Fruit fly (Drosophila melanogaster) whole organism, embryonic: Measurements from ENCODE around the gene Pis.

Source experiments
- Atf3 ChIP-seq: fragments of 200-800 bp; sonication (Bioruptor generic); optimal IDR thresholded peaks from 3 replicates; lab custom pipeline; 2016; ENCODE audit warnings: missing biosample characterization, missing genetic modification characterization
- Atf6 ChIP-seq: fragments of 200-800 bp; sonication (Bioruptor generic); IDR thresholded peaks from 2 replicates; pipeline ENCODE4 v1.3.6; 2022; ENCODE audit warnings: missing biosample characterization, missing genetic modification characterization
- BEAF-32 ChIP-seq: fragments of 200-800 bp; sonication (Bioruptor generic); optimal IDR thresholded peaks from 3 replicates; lab custom pipeline; 2017; ENCODE audit warnings: missing biosample characterization, missing genetic modification characterization, mild to moderate bottlenecking, moderate library complexity, missing genetic modification reagents
- CG1233 ChIP-seq: fragments of 200-800 bp; sonication (Bioruptor generic); optimal IDR thresholded peaks from 4 replicates; lab custom pipeline; 2018; ENCODE audit warnings: missing biosample characterization, mild to moderate bottlenecking, missing genetic modification characterization
- CG14441 ChIP-seq: fragments of 200-800 bp; sonication (Bioruptor generic); IDR thresholded peaks from 2 replicates; pipeline ENCODE4 v1.3.6; 2022; ENCODE audit warnings: missing biosample characterization, missing genetic modification characterization
- CG14710 ChIP-seq: fragments of 200-800 bp; sonication (Bioruptor generic); optimal IDR thresholded peaks from 3 replicates; lab custom pipeline; 2019; ENCODE audit warnings: missing biosample characterization, mild to moderate bottlenecking, missing genetic modification characterization, moderate library complexity
- CG14965 ChIP-seq: fragments of 200-800 bp; sonication (Bioruptor generic); optimal IDR thresholded peaks from 2 replicates; lab custom pipeline; 2016; ENCODE audit warnings: missing biosample characterization, missing genetic modification characterization, borderline replicate concordance
- CG15269 ChIP-seq: fragments of 200-800 bp; sonication (Bioruptor generic); optimal IDR thresholded peaks from 2 replicates; lab custom pipeline; 2018; ENCODE audit warnings: missing biosample characterization, mild to moderate bottlenecking, missing genetic modification characterization, moderate library complexity
- CG1529 ChIP-seq: fragments of 200-800 bp; sonication (Bioruptor generic); optimal IDR thresholded peaks from 3 replicates; lab custom pipeline; 2018; ENCODE audit warnings: missing biosample characterization, missing genetic modification characterization
- CG15601 ChIP-seq: fragments of 200-800 bp; sonication (Bioruptor generic); optimal IDR thresholded peaks from 3 replicates; lab custom pipeline; 2019; ENCODE audit warnings: missing biosample characterization, mild to moderate bottlenecking, missing genetic modification characterization, moderate library complexity
- CG15696 ChIP-seq: fragments of 200-800 bp; sonication (Bioruptor generic); optimal IDR thresholded peaks from 2 replicates; lab custom pipeline; 2019; ENCODE audit warnings: missing biosample characterization, mild to moderate bottlenecking, missing genetic modification characterization, moderate library complexity
- CG17568 ChIP-seq: fragments of 200-800 bp; sonication (Bioruptor generic); optimal IDR thresholded peaks from 2 replicates; lab custom pipeline; 2018; ENCODE audit warnings: missing biosample characterization, mild to moderate bottlenecking, missing genetic modification characterization, moderate library complexity
- CG17829 ChIP-seq: fragments of 200-800 bp; optimal IDR thresholded peaks from 2 replicates; lab custom pipeline; 2019; ENCODE audit warnings: missing biosample characterization, mild to moderate bottlenecking, missing genetic modification characterization, moderate library complexity
- CG1792 ChIP-seq: fragments of 200-800 bp; sonication (Bioruptor generic); optimal IDR thresholded peaks from 2 replicates; lab custom pipeline; 2016; ENCODE audit warnings: missing biosample characterization, missing genetic modification characterization
- CG2120 ChIP-seq: fragments of 200-800 bp; sonication (Bioruptor generic); optimal IDR thresholded peaks from 3 replicates; lab custom pipeline; 2016; ENCODE audit warnings: missing biosample characterization, missing genetic modification characterization
- CG30431 ChIP-seq: fragments of 200-800 bp; sonication (Bioruptor generic); optimal IDR thresholded peaks from 2 replicates; lab custom pipeline; 2017; ENCODE audit warnings: missing biosample characterization, missing genetic modification characterization
- CG32772 ChIP-seq: fragments of 200-800 bp; sonication (Bioruptor generic); IDR thresholded peaks from 2 replicates; pipeline ENCODE4 v1.3.6; 2022; ENCODE audit warnings: missing biosample characterization, missing genetic modification characterization
- CG4424 ChIP-seq: fragments of 200-800 bp; sonication (Bioruptor generic); optimal IDR thresholded peaks from 3 replicates; lab custom pipeline; 2016; ENCODE audit warnings: missing biosample characterization, missing genetic modification characterization
- CG4707 ChIP-seq: fragments of 200-800 bp; sonication (Bioruptor generic); optimal IDR thresholded peaks from 2 replicates; lab custom pipeline; 2018; ENCODE audit warnings: missing biosample characterization, mild to moderate bottlenecking, missing genetic modification characterization, moderate library complexity
- CG6689 ChIP-seq: fragments of 200-800 bp; sonication (Bioruptor generic); IDR thresholded peaks from 2 replicates; pipeline ENCODE4 v1.3.6; 2022; ENCODE audit warnings: missing biosample characterization, missing genetic modification characterization
- CkIIα-i1 ChIP-seq: fragments of 200-800 bp; sonication (Bioruptor generic); IDR thresholded peaks from 2 replicates; pipeline ENCODE4 v1.3.6; 2022; ENCODE audit warnings: missing biosample characterization, missing genetic modification characterization
- CoRest ChIP-seq: fragments of 200-800 bp; sonication (Bioruptor generic); optimal IDR thresholded peaks from 3 replicates; lab custom pipeline; 2018; ENCODE audit warnings: missing biosample characterization, mild to moderate bottlenecking, missing genetic modification characterization, moderate library complexity
- CrebB ChIP-seq: fragments of 200-800 bp; sonication (Bioruptor generic); optimal IDR thresholded peaks from 3 replicates; lab custom pipeline; 2018; ENCODE audit warnings: missing biosample characterization, mild to moderate bottlenecking, missing genetic modification characterization
- Dbx ChIP-seq: fragments of 200-800 bp; sonication (Bioruptor generic); IDR thresholded peaks from 3 replicates; pipeline ENCODE4 v1.3.6; 2022; ENCODE audit warnings: missing biosample characterization, missing genetic modification characterization
- Drgx ChIP-seq: fragments of 200-800 bp; sonication (Bioruptor generic); IDR thresholded peaks from 2 replicates; pipeline ENCODE4 v1.3.6; 2022; ENCODE audit warnings: missing biosample characterization, missing genetic modification characterization
- Hmr ChIP-seq: fragments of 200-800 bp; sonication (Bioruptor generic); optimal IDR thresholded peaks from 3 replicates; lab custom pipeline; 2017; ENCODE audit warnings: mild to moderate bottlenecking, missing biosample characterization, missing genetic modification reagents, missing genetic modification characterization
- Hr51 ChIP-seq, 2 experiments: fragments of 200-800 bp; sonication (Bioruptor generic); optimal IDR thresholded peaks; 2 replicates in 1 of 2; 3 replicates in 1 of 2; lab custom pipeline; 2016 to 2018; ENCODE audit warnings: missing biosample characterization in 2 of 2, missing genetic modification characterization in 2 of 2, mild to moderate bottlenecking in 1 of 2, moderate library complexity in 1 of 2
- Hr78 ChIP-seq, 2 experiments: fragments of 200-800 bp in 1 of 2; fragments of >200 bp in 1 of 2; sonication (Bioruptor generic) in 1 of 2; optimal IDR thresholded peaks; 2 replicates each; lab custom pipeline; 2017 to 2019; ENCODE audit warnings: missing biosample characterization in 2 of 2, missing genetic modification characterization in 2 of 2, mild to moderate bottlenecking in 1 of 2, moderate library complexity in 1 of 2
- Jarid2 ChIP-seq: fragments of 200-800 bp; sonication (Bioruptor generic); optimal IDR thresholded peaks from 3 replicates; lab custom pipeline; 2017; ENCODE audit warnings: mild to moderate bottlenecking, missing biosample characterization, missing genetic modification reagents, missing genetic modification characterization
- MBD-R2 ChIP-seq: fragments of 200-800 bp; sonication (Bioruptor generic); IDR thresholded peaks from 2 replicates; pipeline ENCODE4 v1.3.6; 2022; ENCODE audit warnings: missing biosample characterization, missing genetic modification characterization
- MESR4 ChIP-seq: fragments of 200-800 bp; sonication (Bioruptor generic); optimal IDR thresholded peaks from 2 replicates; lab custom pipeline; 2018; ENCODE audit warnings: missing biosample characterization, mild to moderate bottlenecking, missing genetic modification characterization, moderate library complexity
- Mad ChIP-seq: fragments of 200-800 bp; sonication (Bioruptor generic); optimal IDR thresholded peaks from 2 replicates; lab custom pipeline; 2016; ENCODE audit warnings: missing biosample characterization, missing genetic modification characterization
- Myb ChIP-seq: fragments of 200-800 bp; sonication (Bioruptor generic); optimal IDR thresholded peaks from 2 replicates; lab custom pipeline; 2016; ENCODE audit warnings: missing biosample characterization, missing genetic modification characterization
- NfI ChIP-seq: fragments of 200-800 bp; sonication (Bioruptor generic); optimal IDR thresholded peaks from 3 replicates; lab custom pipeline; 2018; ENCODE audit warnings: missing biosample characterization, mild to moderate bottlenecking, missing genetic modification characterization, moderate library complexity
- Six4 ChIP-seq: fragments of 200-800 bp; sonication (Bioruptor generic); optimal IDR thresholded peaks from 2 replicates; lab custom pipeline; 2016; ENCODE audit warnings: missing biosample characterization, missing genetic modification characterization
- Vsx1 ChIP-seq: fragments of 200-800 bp; sonication (Bioruptor generic); optimal IDR thresholded peaks from 2 replicates; lab custom pipeline; 2017; ENCODE audit warnings: missing biosample characterization, mild to moderate bottlenecking, missing genetic modification characterization, missing genetic modification reagents
- abd-A ChIP-seq: fragments of 200-800 bp; sonication (Bioruptor generic); optimal IDR thresholded peaks from 3 replicates; lab custom pipeline; 2019; ENCODE audit warnings: missing biosample characterization, mild to moderate bottlenecking, missing genetic modification characterization, moderate library complexity
- chinmo ChIP-seq: fragments of 200-800 bp; sonication (Bioruptor generic); IDR thresholded peaks from 4 replicates; pipeline ENCODE4 v1.3.6; 2022; ENCODE audit warnings: missing biosample characterization, missing genetic modification characterization; ENCODE audit not compliant: partially characterized antibody
- cwo ChIP-seq: fragments of 200-800 bp; sonication (Bioruptor generic); optimal IDR thresholded peaks from 3 replicates; lab custom pipeline; 2017; ENCODE audit warnings: missing biosample characterization, missing genetic modification characterization, mild to moderate bottlenecking, moderate library complexity, missing genetic modification reagents
- fd96Cb ChIP-seq: fragments of 200-800 bp; sonication (Bioruptor generic); optimal IDR thresholded peaks from 2 replicates; lab custom pipeline; 2018; ENCODE audit warnings: missing biosample characterization, mild to moderate bottlenecking, missing genetic modification characterization, moderate library complexity
- ind ChIP-seq: fragments of 200-800 bp; sonication (Bioruptor generic); optimal IDR thresholded peaks from 3 replicates; lab custom pipeline; 2016; ENCODE audit warnings: missing biosample characterization, missing genetic modification characterization
- nau ChIP-seq: fragments of 200-800 bp; sonication (Bioruptor generic); optimal IDR thresholded peaks from 3 replicates; lab custom pipeline; 2017; ENCODE audit warnings: missing biosample characterization, mild to moderate bottlenecking, missing genetic modification characterization, missing genetic modification reagents
- pho ChIP-seq: fragments of 200-800 bp; sonication (Bioruptor generic); optimal IDR thresholded peaks from 2 replicates; lab custom pipeline; 2016; ENCODE audit warnings: missing biosample characterization, missing genetic modification characterization
- phol ChIP-seq: fragments of 200-800 bp; sonication (Bioruptor generic); optimal IDR thresholded peaks from 3 replicates; lab custom pipeline; 2018; ENCODE audit warnings: missing biosample characterization, mild to moderate bottlenecking, missing genetic modification characterization, moderate library complexity
- run ChIP-seq: fragments of 200-800 bp; sonication (Bioruptor generic); optimal IDR thresholded peaks from 3 replicates; lab custom pipeline; 2018; ENCODE audit warnings: missing biosample characterization, mild to moderate bottlenecking, missing genetic modification characterization
- slou ChIP-seq: fragments of 200-800 bp; sonication (Bioruptor generic); optimal IDR thresholded peaks from 3 replicates; lab custom pipeline; 2016; ENCODE audit warnings: missing biosample characterization, missing genetic modification characterization
- slp2 ChIP-seq: fragments of 200-800 bp; sonication (Bioruptor generic); optimal IDR thresholded peaks from 2 replicates; lab custom pipeline; 2016; ENCODE audit warnings: missing biosample characterization, missing genetic modification characterization
- tll ChIP-seq, 2 experiments: fragments of 200-800 bp in 1 of 2; fragments of >200 bp in 1 of 2; sonication (Bioruptor generic) in 1 of 2; optimal IDR thresholded peaks; 2 replicates each; lab custom pipeline; 2017 to 2019; ENCODE audit warnings: missing biosample characterization in 2 of 2, missing genetic modification characterization in 2 of 2, mild to moderate bottlenecking in 1 of 2, moderate library complexity in 1 of 2
- trem ChIP-seq: fragments of 200-800 bp; optimal IDR thresholded peaks from 3 replicates; lab custom pipeline; 2019; ENCODE audit warnings: missing biosample characterization, mild to moderate bottlenecking, missing genetic modification characterization, moderate library complexity
- ttk ChIP-seq: fragments of 200-800 bp; sonication (Bioruptor generic); IDR thresholded peaks from 2 replicates; pipeline ENCODE4 v2.1.2; 2022; ENCODE audit warnings: missing biosample characterization, missing genetic modification characterization

Gene Pis

DNA sequence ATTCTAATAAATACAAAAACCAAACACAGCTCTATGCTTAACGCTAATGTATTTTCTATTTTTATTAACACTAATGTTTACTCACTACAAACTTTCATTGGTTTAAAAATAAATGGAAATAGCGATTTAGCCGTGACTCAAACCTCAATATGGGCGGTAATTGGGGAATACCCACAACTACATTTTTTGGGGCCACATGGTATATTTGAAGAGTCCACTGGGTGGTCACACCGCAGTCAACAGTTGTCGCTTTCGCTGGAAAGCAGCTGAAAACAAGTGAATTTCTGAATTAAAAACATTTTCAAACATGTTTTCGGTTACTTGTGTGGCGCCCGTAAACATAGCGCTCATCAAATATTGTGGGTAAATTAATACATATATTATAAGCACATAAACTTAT lies 45.4 kb upstream of the Pis start, which contains the start of gene Mvd (continued):
- TF ChIP-seq MESR4 (GFP tag; lab: Kevin White, UChicago): peak; percentile 67
- no peak for TF ChIP-seq CG6689 (GFP tag; lab: Robert Waterston, UW)
- TF ChIP-seq Jarid2: no peak
- no peak for TF ChIP-seq Drgx (GFP tag; lab: Robert Waterston, UW)
- no peak for TF ChIP-seq CG15696 (tag; lab: Kevin White, UChicago)
- TF ChIP-seq Atf6 (GFP tag; lab: Robert Waterston, UW): no peak
- TF ChIP-seq CG1233 (GFP tag; lab: Kevin White, UChicago): no peak
- no peak for TF ChIP-seq Mad
- no peak for TF ChIP-seq nau (GFP tag; lab: Kevin White, UChicago)
- peak; percentile 78 for TF ChIP-seq MBD-R2
- TF ChIP-seq Six4 (GFP tag; lab: Kevin White, UChicago): no peak
- TF ChIP-seq CG14441 (GFP tag; lab: Robert Waterston, UW): no peak
- TF ChIP-seq CG1792 (GFP tag; lab: Kevin White, UChicago): no peak
- TF ChIP-seq CG17829 (tag; lab: Kevin White, UChicago): peak; percentile 31
- TF ChIP-seq Dbx (GFP tag; lab: Robert Waterston, UW): no peak
- TF ChIP-seq abd-A (tag; lab: Kevin White, UChicago): no peak
- TF ChIP-seq CG32772 (GFP tag; lab: Robert Waterston, UW): no peak
- TF ChIP-seq Atf3: no peak
- TF ChIP-seq CG1529 (GFP tag; lab: Kevin White, UChicago): no peak
- TF ChIP-seq CoRest (tag; lab: Kevin White, UChicago): no peak
- no peak for TF ChIP-seq ind (GFP tag; lab: Kevin White, UChicago)
- TF ChIP-seq NfI (GFP tag; lab: Kevin White, UChicago): no peak
- peak; percentile 60 for TF ChIP-seq phol (tag; lab: Kevin White, UChicago)
- no peak for TF ChIP-seq CG2120 (GFP tag; lab: Kevin White, UChicago)
- TF ChIP-seq CrebB (tag; lab: Kevin White, UChicago): no peak
- no peak for TF ChIP-seq CG14965 (GFP tag; lab: Kevin White, UChicago)
- no peak for TF ChIP-seq Hr78 (GFP tag; optimal IDR thresholded peaks at IDR 0.05; lab: Kevin White, UChicago)
- no peak for TF ChIP-seq slou (GFP tag; lab: Kevin White, UChicago)
- TF ChIP-seq CG4707 (GFP tag; lab: Kevin White, UChicago): no peak
- TF ChIP-seq CkIIα-i1 (GFP tag; lab: Robert Waterston, UW): no peak
- TF ChIP-seq CG15601 (tag; lab: Kevin White, UChicago): peak; percentile 27
- TF ChIP-seq BEAF-32 (GFP tag; lab: Kevin White, UChicago): peak; percentile 54
- no peak for TF ChIP-seq Hmr (GFP tag; lab: Kevin White, UChicago)
- no peak for TF ChIP-seq Hr51 (GFP tag; optimal IDR thresholded peaks at IDR 0.05; lab: Kevin White, UChicago)
- TF ChIP-seq run: no peak
- TF ChIP-seq fd96Cb: no peak
- TF ChIP-seq CG4424 (GFP tag; lab: Kevin White, UChicago): no peak
- TF ChIP-seq tll (GFP tag; optimal IDR thresholded peaks at IDR 0.05; lab: Kevin White, UChicago): no peak
- TF ChIP-seq CG15269 (tag; lab: Kevin White, UChicago): no peak
- TF ChIP-seq ttk (GFP tag; lab: Robert Waterston, UW): no peak
- TF ChIP-seq CG17568 (GFP tag; lab: Kevin White, UChicago): no peak
- TF ChIP-seq pho (GFP tag; lab: Kevin White, UChicago): no peak
- peak; percentile 53 for TF ChIP-seq Myb (GFP tag; lab: Kevin White, UChicago)
- TF ChIP-seq trem (tag; lab: Kevin White, UChicago): peak; percentile 48
- no peak for TF ChIP-seq cwo (GFP tag; lab: Kevin White, UChicago)
- no peak for TF ChIP-seq CG30431
- no peak for TF ChIP-seq Vsx1 (GFP tag; lab: Kevin White, UChicago)
- 0 out of 4 replicates have a peak, but pooled peaks have one; percentile 37 for TF ChIP-seq chinmo (GFP tag; lab: Robert Waterston, UW)
- peak; percentile 75 for TF ChIP-seq CG14710
- no peak for TF ChIP-seq slp2 (GFP tag; lab: Kevin White, UChicago)
